Fruit fly (Drosophila melanogaster): ENCODE data around the gene Jon74E.

The Jon74E gene

dm6 chr3L:17532898-17533700, 15.8 kb downstream of the Jon74E start (continued):
- no peak for TF ChIP-seq CG17328 (GFP tag; IDR thresholded peaks at IDR 0.05)
- TF ChIP-seq CG12659 (GFP tag; optimal IDR thresholded peaks at IDR 0.05): peak; percentile 93
- TF ChIP-seq pan (optimal IDR thresholded peaks at IDR 0.05): no peak
- peak in 1 of 2 experiments; percentile 66 for TF ChIP-seq pan (GFP tag; optimal IDR thresholded peaks at IDR 0.05 in 1 of 2, IDR thresholded peaks at IDR 0.05 in 1 of 2)
- TF ChIP-seq CG8281 (tag; optimal IDR thresholded peaks at IDR 0.05): no peak
- peak; percentile 66 for TF ChIP-seq CG4424 (GFP tag; optimal IDR thresholded peaks at IDR 0.05)
- no peak for TF ChIP-seq bsh (GFP tag; optimal IDR thresholded peaks at IDR 0.05)
- TF ChIP-seq CG10321 (GFP tag; IDR thresholded peaks at IDR 0.05): peak; percentile 93
- peak; percentile 1 for TF ChIP-seq CG10209 (GFP tag; optimal IDR thresholded peaks at IDR 0.05)
- TF ChIP-seq gce (GFP tag; IDR thresholded peaks at IDR 0.05): peak; percentile 44; the same call in 1 of the 3 replicates
- 0 out of 3 replicates have a peak, but pooled peaks have one; percentile 7 for TF ChIP-seq CG16813 (GFP tag; IDR thresholded peaks at IDR 0.05; ENCODE audit: partially characterized antibody)
- TF ChIP-seq ham (GFP tag; IDR thresholded peaks at IDR 0.05): no peak
- TF ChIP-seq CG17829 (tag; optimal IDR thresholded peaks at IDR 0.05): peak; percentile 30
- peak; percentile 9 for TF ChIP-seq da (GFP tag; optimal IDR thresholded peaks at IDR 0.05)
- TF ChIP-seq klu (GFP tag; IDR thresholded peaks at IDR 0.05): peak; percentile 23; the same call in 1 of the 2 replicates
- TF ChIP-seq H2.0 (GFP tag; IDR thresholded peaks at IDR 0.05): 0 out of 2 replicates have a peak, but pooled peaks have one; percentile 28
- peak; percentile 54 for TF ChIP-seq Meics (GFP tag; optimal IDR thresholded peaks at IDR 0.05)
- TF ChIP-seq Fer1 (GFP tag; optimal IDR thresholded peaks at IDR 0.05): peak; percentile 56
- TF ChIP-seq jing (GFP tag; optimal IDR thresholded peaks at IDR 0.05): no peak
- TF ChIP-seq MBD-R2 (GFP tag; IDR thresholded peaks at IDR 0.05): peak; percentile 20; the same call in 1 of the 2 replicates
- no peak for TF ChIP-seq CG7357 (GFP tag; IDR thresholded peaks at IDR 0.05)
- TF ChIP-seq Sry-β (GFP tag; optimal IDR thresholded peaks at IDR 0.05): no peak
- TF ChIP-seq CG18011 (GFP tag; optimal IDR thresholded peaks at IDR 0.05): no peak
- TF ChIP-seq Hr39 (optimal IDR thresholded peaks at IDR 0.05): no peak
- TF ChIP-seq CG2889 (GFP tag; IDR thresholded peaks at IDR 0.05): no peak
- TF ChIP-seq CG13296 (GFP tag; optimal IDR thresholded peaks at IDR 0.05): peak; percentile 33
- TF ChIP-seq CG6813 (GFP tag; optimal IDR thresholded peaks at IDR 0.05): peak; percentile 69
- TF ChIP-seq Dp (GFP tag; optimal IDR thresholded peaks at IDR 0.05): peak; percentile 42
- TF ChIP-seq CG9932 (GFP tag; IDR thresholded peaks at IDR 0.05): peak; percentile 59
- peak; percentile 27; the same call in 1 of the 3 replicates for TF ChIP-seq CG34224 (GFP tag; IDR thresholded peaks at IDR 0.05; ENCODE audit: partially characterized antibody)
- peak; percentile 55 for TF ChIP-seq CG13287 (GFP tag; IDR thresholded peaks at IDR 0.05; ENCODE audit: partially characterized antibody)
- TF ChIP-seq gro (GFP tag; optimal IDR thresholded peaks at IDR 0.05): peak; percentile 80
- no peak for TF ChIP-seq CG9437 (GFP tag; optimal IDR thresholded peaks at IDR 0.05)
- peak; percentile 93 for TF ChIP-seq CG1832 (GFP tag; optimal IDR thresholded peaks at IDR 0.05)
- peak; percentile 31 for TF ChIP-seq pho (GFP tag; optimal IDR thresholded peaks at IDR 0.05)
- TF ChIP-seq kni (GFP tag; optimal IDR thresholded peaks at IDR 0.05): no peak
- no peak for TF ChIP-seq fd102C (GFP tag; optimal IDR thresholded peaks at IDR 0.05)
- TF ChIP-seq CG12942 (GFP tag; optimal IDR thresholded peaks at IDR 0.05): peak; percentile 12
- no peak; the same call in 2 of the 3 replicates for TF ChIP-seq zen2 (GFP tag; IDR thresholded peaks at IDR 0.05; ENCODE audit: partially characterized antibody)
- TF ChIP-seq gsb (GFP tag; IDR thresholded peaks at IDR 0.05): 0 out of 2 replicates have a peak, but pooled peaks have one; percentile 27
- TF ChIP-seq CG1792 (GFP tag; optimal IDR thresholded peaks at IDR 0.05): no peak
- peak; percentile 30 for TF ChIP-seq fu2 (GFP tag; optimal IDR thresholded peaks at IDR 0.05)
- TF ChIP-seq Gsc (GFP tag; IDR thresholded peaks at IDR 0.05): no peak
- TF ChIP-seq CG6689 (GFP tag; IDR thresholded peaks at IDR 0.05): peak; percentile 44
- peak; percentile 94 for TF ChIP-seq chinmo (GFP tag; IDR thresholded peaks at IDR 0.05; ENCODE audit: partially characterized antibody)
- peak; percentile 62 for TF ChIP-seq Hr3 (GFP tag; optimal IDR thresholded peaks at IDR 0.05)
- TF ChIP-seq Fer3 (tag; optimal IDR thresholded peaks at IDR 0.05): peak; percentile 29
- TF ChIP-seq CG8089 (GFP tag; optimal IDR thresholded peaks at IDR 0.05): no peak
